Worm (Caenorhabditis elegans): ENCODE results near the gene fzy-1.

ce11 chrII:5496375-5496774, 4.2 kb upstream of the fzy-1 start, which contains the start of gene F12A10.1:
- TF ChIP-seq unc-62 (GFP tag; optimal IDR thresholded peaks at IDR 0.05), result no peak
- TF ChIP-seq ets-4 (GFP tag; optimal IDR thresholded peaks at IDR 0.05), result no peak
- TF ChIP-seq snpc-1.3 (tag; optimal IDR thresholded peaks at IDR 0.05; ENCODE audit: insufficient read depth), result no peak
- no peak for TF ChIP-seq nhr-120 (GFP tag; IDR thresholded peaks at IDR 0.05)
- no peak for TF ChIP-seq sea-2 (GFP tag; IDR thresholded peaks at IDR 0.05)
- TF ChIP-seq C17E4.6 (GFP tag; IDR thresholded peaks at IDR 0.05), result no peak
- no peak for TF ChIP-seq mxl-1 (tag; optimal IDR thresholded peaks at IDR 0.05)
- no peak for TF ChIP-seq ceh-40 (GFP tag; IDR thresholded peaks at IDR 0.05)
- no peak for TF ChIP-seq sptf-2 (GFP tag; optimal IDR thresholded peaks at IDR 0.05)
- no peak for TF ChIP-seq ccch-3 (GFP tag; optimal IDR thresholded peaks at IDR 0.05)
- TF ChIP-seq F39B2.1 (GFP tag; IDR thresholded peaks at IDR 0.05), result no peak
- TF ChIP-seq nhr-90 (tag; optimal IDR thresholded peaks at IDR 0.05), result no peak
- no peak for TF ChIP-seq ztf-6 (GFP tag; IDR thresholded peaks at IDR 0.05)

Measured in whole organism, young adult.